Worm (Caenorhabditis elegans): Measurements from ENCODE around the gene nspc-19.

- TF ChIP-seq W03F9.2 (tag; optimal IDR thresholded peaks at IDR 0.05): no peak
- no peak for TF ChIP-seq him-1 (tag; optimal IDR thresholded peaks at IDR 0.05)
Measured at ce11 chrX:14478743-14479428, 49.6 kb upstream of the nspc-19 start, which contains the start of gene M163.11.

Data from whole organism, L4/young adult.